Worm (Caenorhabditis elegans) whole organism, L4 larva: ENCODE measurements around the gene Y75B12B.3.

Experiments
- D1046.2 ChIP-seq: fragments of 200-800 bp; sonication (Bioruptor generic); IDR thresholded peaks from 2 replicates; pipeline ENCODE4 v1.3.6; 2022; ENCODE audit warnings: missing genetic modification characterization, missing compliant biosample characterization
- F10B5.3 ChIP-seq: sonication (generic microtip); optimal IDR thresholded peaks from 2 replicates; lab custom pipeline; 2016; ENCODE audit warnings: mild to moderate bottlenecking, missing genetic modification characterization, missing compliant biosample characterization
- F26F4.8 ChIP-seq: fragments of 200-800 bp; sonication (Bioruptor generic); conservative IDR thresholded peaks from 2 replicates; pipeline ENCODE4 v1.3.6; 2022; ENCODE audit warnings: missing genetic modification characterization, missing compliant biosample characterization
- F37D6.2 ChIP-seq: sonication (generic microtip); optimal IDR thresholded peaks from 2 replicates; lab custom pipeline; 2016; ENCODE audit warnings: mild to moderate bottlenecking, missing genetic modification characterization, missing compliant biosample characterization
- R02D3.7 ChIP-seq: fragments of 150-350 bp; sonication (generic microtip); optimal IDR thresholded peaks from 3 replicates; lab custom pipeline; 2014; ENCODE audit warnings: missing biosample characterization, missing genetic modification characterization
- Y105C5A.15 ChIP-seq: fragments of 200-800 bp; sonication (Bioruptor generic); IDR thresholded peaks from 2 replicates; pipeline ENCODE4 v1.3.6; 2022; ENCODE audit warnings: missing genetic modification characterization, missing compliant biosample characterization
- Y48G9A.11 ChIP-seq: fragments of 200-800 bp; sonication (Bioruptor generic); IDR thresholded peaks from 2 replicates; pipeline ENCODE4 v1.3.6; 2022; ENCODE audit warnings: missing genetic modification reagents, missing genetic modification characterization, missing compliant biosample characterization
- Y75B8A.6 ChIP-seq: fragments of 200-800 bp; sonication (Bioruptor generic); IDR thresholded peaks from 2 replicates; pipeline ENCODE4 v1.3.6; 2022; ENCODE audit warnings: missing genetic modification reagents, missing genetic modification characterization, missing compliant biosample characterization
- ama-1 ChIP-seq: fragments of 150-350 bp; optimal IDR thresholded peaks from 2 replicates; lab custom pipeline; 2014; ENCODE audit warnings: inconsistent platforms, mixed read lengths
- ceh-20 ChIP-seq: fragments of 200-800 bp; sonication (Bioruptor generic); IDR thresholded peaks from 2 replicates; pipeline ENCODE4 v1.3.6; 2022; ENCODE audit warnings: missing genetic modification reagents, missing genetic modification characterization, missing compliant biosample characterization
- ceh-32 ChIP-seq: sonication (generic microtip); optimal IDR thresholded peaks from 2 replicates; lab custom pipeline; 2016; ENCODE audit warnings: mild to moderate bottlenecking, missing genetic modification characterization, missing compliant biosample characterization; ENCODE audit not compliant: poor library complexity
- ceh-62 ChIP-seq: sonication (generic microtip); optimal IDR thresholded peaks from 2 replicates; lab custom pipeline; 2017; ENCODE audit warnings: missing biosample characterization, missing genetic modification characterization
- ceh-82 ChIP-seq: sonication (generic microtip); optimal IDR thresholded peaks from 2 replicates; lab custom pipeline; 2017; ENCODE audit warnings: missing biosample characterization, missing genetic modification characterization
- daf-12 ChIP-seq: fragments of 150-350 bp; optimal IDR thresholded peaks from 2 replicates; lab custom pipeline; 2014; ENCODE audit warnings: missing biosample characterization, missing genetic modification reagents, missing genetic modification characterization
- dmd-6 ChIP-seq: fragments of 200-800 bp; sonication (Bioruptor generic); IDR thresholded peaks from 2 replicates; pipeline ENCODE4 v1.3.6; 2022; ENCODE audit warnings: missing genetic modification reagents, missing genetic modification characterization, missing compliant biosample characterization
- dmd-8 ChIP-seq: fragments of 200-800 bp; sonication (Bioruptor generic); IDR thresholded peaks from 2 replicates; pipeline ENCODE4 v1.3.6; 2022; ENCODE audit warnings: missing genetic modification characterization, missing compliant biosample characterization
- dmd-9 ChIP-seq: fragments of 200-800 bp; sonication (Bioruptor generic); IDR thresholded peaks from 2 replicates; pipeline ENCODE4 v1.3.6; 2022; ENCODE audit warnings: missing genetic modification reagents, missing genetic modification characterization, missing compliant biosample characterization
- dpl-1 ChIP-seq: fragments of 150-350 bp; optimal IDR thresholded peaks from 2 replicates; lab custom pipeline; 2014; ENCODE audit warnings: missing biosample characterization, missing genetic modification reagents, missing genetic modification characterization
- egl-27 ChIP-seq: sonication (generic microtip); optimal IDR thresholded peaks from 3 replicates; lab custom pipeline; 2017; ENCODE audit warnings: missing biosample characterization, missing genetic modification reagents, missing genetic modification characterization
- egl-43 ChIP-seq: fragments of 200-800 bp; sonication (Bioruptor generic); IDR thresholded peaks from 2 replicates; pipeline ENCODE4 v1.3.6; 2022; ENCODE audit warnings: missing genetic modification reagents, missing genetic modification characterization, missing compliant biosample characterization
- fkh-10 ChIP-seq: fragments of 150-350 bp; optimal IDR thresholded peaks from 2 replicates; lab custom pipeline; 2014; ENCODE audit warnings: missing biosample characterization, missing genetic modification reagents, missing genetic modification characterization
- gei-8 ChIP-seq: fragments of 200-800 bp; sonication (Bioruptor generic); optimal IDR thresholded peaks from 2 replicates; lab custom pipeline; 2018; ENCODE audit warnings: mild to moderate bottlenecking, missing genetic modification characterization, missing compliant biosample characterization
- hif-1 ChIP-seq, 2 experiments: sonication (generic microtip); optimal IDR thresholded peaks; 2 replicates each; lab custom pipeline; 2016 to 2017; ENCODE audit warnings: missing compliant biosample characterization in 2 of 2, missing genetic modification characterization in 2 of 2, missing genetic modification reagents in 2 of 2, missing genotype in 2 of 2, mild to moderate bottlenecking in 1 of 2
- hlh-11 ChIP-seq: fragments of 200-800 bp; sonication (Bioruptor generic); optimal IDR thresholded peaks from 2 replicates; lab custom pipeline; 2018; ENCODE audit warnings: mild to moderate bottlenecking, missing genetic modification characterization, missing compliant biosample characterization
- hlh-30 ChIP-seq: sonication (generic microtip); optimal IDR thresholded peaks from 2 replicates; lab custom pipeline; 2017; ENCODE audit warnings: antibody characterized with exemption, mild to moderate bottlenecking, missing genetic modification characterization, missing compliant biosample characterization; ENCODE audit not compliant: insufficient read depth
- lin-38 ChIP-seq: fragments of 200-800 bp; sonication (Bioruptor generic); IDR thresholded peaks from 2 replicates; pipeline ENCODE4 v1.3.6; 2022; ENCODE audit warnings: missing genetic modification reagents, missing genetic modification characterization, missing compliant biosample characterization
- lin-39 ChIP-seq: fragments of 150-350 bp; optimal IDR thresholded peaks from 2 replicates; lab custom pipeline; 2014; ENCODE audit warnings: missing biosample characterization, missing genetic modification reagents, missing genetic modification characterization
- lsy-2 ChIP-seq, 2 experiments: fragments of 150-350 bp in 1 of 2; sonication (generic microtip) in 1 of 2; optimal IDR thresholded peaks; 2 replicates each; lab custom pipeline; 2014 to 2017; ENCODE audit warnings: missing biosample characterization in 2 of 2, missing genetic modification characterization in 2 of 2
- madf-9 ChIP-seq: fragments of 200-800 bp; sonication (Bioruptor generic); conservative IDR thresholded peaks from 2 replicates; pipeline ENCODE4 v1.3.6; 2022; ENCODE audit warnings: missing genetic modification reagents, missing genetic modification characterization, missing compliant biosample characterization
- mdl-1 ChIP-seq, 2 experiments: fragments of 150-350 bp in 1 of 2; sonication (generic microtip) in 1 of 2; optimal IDR thresholded peaks; 2 replicates each; lab custom pipeline; 2014 to 2017; ENCODE audit warnings: missing biosample characterization in 2 of 2, missing genetic modification characterization in 2 of 2
- mdt-29 ChIP-seq: fragments of 200-800 bp; sonication (Bioruptor generic); IDR thresholded peaks from 2 replicates; pipeline ENCODE4 v1.3.6; 2022; ENCODE audit warnings: missing genetic modification reagents, missing genetic modification characterization, missing compliant biosample characterization
- nhr-10 ChIP-seq: fragments of 150-350 bp; optimal IDR thresholded peaks from 2 replicates; lab custom pipeline; 2014; ENCODE audit warnings: missing biosample characterization, missing genetic modification characterization
- nhr-102 ChIP-seq: sonication (generic microtip); optimal IDR thresholded peaks from 2 replicates; lab custom pipeline; 2016; ENCODE audit warnings: mild to moderate bottlenecking, missing genetic modification characterization, moderate library complexity, missing compliant biosample characterization
- nhr-111 ChIP-seq: fragments of 200-800 bp; sonication (Bioruptor generic); optimal IDR thresholded peaks from 2 replicates; lab custom pipeline; 2018; ENCODE audit warnings: mild to moderate bottlenecking, missing genetic modification characterization, missing compliant biosample characterization
- nhr-25 ChIP-seq: sonication (generic microtip); optimal IDR thresholded peaks from 2 replicates; lab custom pipeline; 2017; ENCODE audit warnings: missing genetic modification characterization, mild to moderate bottlenecking, missing compliant biosample characterization, antibody characterized with exemption, moderate library complexity, borderline replicate concordance; ENCODE audit not compliant: insufficient read depth
- nhr-28 ChIP-seq: fragments of 150-350 bp; optimal IDR thresholded peaks from 2 replicates; lab custom pipeline; 2014; ENCODE audit warnings: missing biosample characterization, missing genetic modification characterization
- nhr-42 ChIP-seq: fragments of 200-800 bp; sonication (Bioruptor generic); IDR thresholded peaks from 2 replicates; pipeline ENCODE4 v1.3.6; 2022; ENCODE audit warnings: missing genetic modification characterization, missing compliant biosample characterization
- nhr-6 ChIP-seq: fragments of 150-350 bp; optimal IDR thresholded peaks from 2 replicates; lab custom pipeline; 2014; ENCODE audit warnings: missing biosample characterization, missing genetic modification characterization
- pqm-1 ChIP-seq: sonication (generic microtip); optimal IDR thresholded peaks from 2 replicates; lab custom pipeline; 2017; ENCODE audit warnings: missing biosample characterization, missing genetic modification characterization
- saeg-2 ChIP-seq: fragments of 200-800 bp; sonication (Bioruptor generic); IDR thresholded peaks from 2 replicates; pipeline ENCODE4 v1.3.6; 2022; ENCODE audit warnings: missing genetic modification reagents, missing genetic modification characterization, missing compliant biosample characterization
- spr-1 ChIP-seq: sonication (generic microtip); optimal IDR thresholded peaks from 2 replicates; lab custom pipeline; 2016; ENCODE audit warnings: mild to moderate bottlenecking, missing genetic modification characterization, missing compliant biosample characterization
- tra-1 ChIP-seq: fragments of 200-800 bp; sonication (Bioruptor generic); IDR thresholded peaks from 2 replicates; pipeline ENCODE4 v1.3.6; 2022; ENCODE audit warnings: missing genetic modification reagents, missing genetic modification characterization, missing compliant biosample characterization
- zag-1 ChIP-seq: fragments of 150-350 bp; optimal IDR thresholded peaks from 2 replicates; lab custom pipeline; 2014; ENCODE audit warnings: missing biosample characterization, missing genetic modification characterization
- zfp-3 ChIP-seq: fragments of 200-800 bp; sonication (Bioruptor generic); conservative IDR thresholded peaks from 2 replicates; pipeline ENCODE4 v1.3.6; 2022; ENCODE audit warnings: missing genetic modification reagents, missing genetic modification characterization, missing compliant biosample characterization
- zip-11 ChIP-seq: fragments of 200-800 bp; sonication (Bioruptor generic); IDR thresholded peaks from 2 replicates; pipeline ENCODE4 v1.3.6; 2022; ENCODE audit warnings: missing genetic modification characterization, missing compliant biosample characterization
- zip-2 ChIP-seq: fragments of 150-350 bp; optimal IDR thresholded peaks from 2 replicates; lab custom pipeline; 2014; ENCODE audit warnings: missing biosample characterization, missing genetic modification characterization
- ztf-11 ChIP-seq: fragments of 150-350 bp; optimal IDR thresholded peaks from 2 replicates; lab custom pipeline; 2014; ENCODE audit warnings: missing biosample characterization, missing genetic modification characterization

The Y75B12B.3 gene

DNA sequence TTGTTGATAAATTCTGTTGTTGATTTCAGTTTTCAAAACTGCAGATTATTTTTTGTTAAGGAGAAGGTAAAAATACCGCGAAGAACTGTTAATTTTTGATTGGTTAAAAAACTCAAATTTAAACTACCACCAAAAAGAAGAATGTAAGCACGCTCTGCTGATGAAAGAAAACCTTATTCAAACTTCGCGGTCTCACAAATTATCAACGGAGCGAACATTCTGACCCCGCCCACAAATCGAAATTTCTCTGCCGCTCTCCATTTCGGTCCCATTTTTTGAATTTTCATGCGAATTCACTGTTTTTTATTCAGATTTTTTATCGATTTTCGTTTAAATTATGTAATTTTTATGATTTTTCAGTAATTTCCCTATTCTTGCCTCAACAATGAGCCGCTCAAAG, 3.5 kb upstream of the Y75B12B.3 start, which contains the start of gene cyn-3 (continued):
- TF ChIP-seq fkh-10 (GFP tag; lab: Kevin White, UChicago) (peak; percentile 81), nhr-25 (tag; lab: Kevin White, UChicago) (peak; percentile 28), nhr-42 (no peak), D1046.2 (no peak), daf-12 (tag; lab: Kevin White, UChicago) (no peak), spr-1 (no peak), nhr-111 (GFP tag; lab: Kevin White, UChicago) (no peak), gei-8 (GFP tag; lab: Kevin White, UChicago) (no peak), F37D6.2 (tag; lab: Kevin White, UChicago) (peak; percentile 45), tra-1 (GFP tag; lab: Robert Waterston, UW) (no peak), ama-1 (lab: Kevin White, UChicago) (peak; percentile 2), ceh-82 (tag; lab: Kevin White, UChicago) (no peak), lin-39 (no peak), zfp-3 (GFP tag; lab: Robert Waterston, UW) (no peak), nhr-102 (tag; lab: Kevin White, UChicago) (peak; percentile 41), ceh-20 (no peak), lsy-2 (tag; optimal IDR thresholded peaks at IDR 0.05; lab: Kevin White, UChicago) (peak; percentile 32 to 94), dpl-1 (GFP tag; lab: Kevin White, UChicago) (peak; percentile 99), F10B5.3 (tag; lab: Kevin White, UChicago) (no peak), zip-11 (GFP tag; lab: Robert Waterston, UW) (no peak), nhr-10 (tag; lab: Kevin White, UChicago) (no peak), dmd-8 (GFP tag; lab: Robert Waterston, UW) (no peak)

DNA sequence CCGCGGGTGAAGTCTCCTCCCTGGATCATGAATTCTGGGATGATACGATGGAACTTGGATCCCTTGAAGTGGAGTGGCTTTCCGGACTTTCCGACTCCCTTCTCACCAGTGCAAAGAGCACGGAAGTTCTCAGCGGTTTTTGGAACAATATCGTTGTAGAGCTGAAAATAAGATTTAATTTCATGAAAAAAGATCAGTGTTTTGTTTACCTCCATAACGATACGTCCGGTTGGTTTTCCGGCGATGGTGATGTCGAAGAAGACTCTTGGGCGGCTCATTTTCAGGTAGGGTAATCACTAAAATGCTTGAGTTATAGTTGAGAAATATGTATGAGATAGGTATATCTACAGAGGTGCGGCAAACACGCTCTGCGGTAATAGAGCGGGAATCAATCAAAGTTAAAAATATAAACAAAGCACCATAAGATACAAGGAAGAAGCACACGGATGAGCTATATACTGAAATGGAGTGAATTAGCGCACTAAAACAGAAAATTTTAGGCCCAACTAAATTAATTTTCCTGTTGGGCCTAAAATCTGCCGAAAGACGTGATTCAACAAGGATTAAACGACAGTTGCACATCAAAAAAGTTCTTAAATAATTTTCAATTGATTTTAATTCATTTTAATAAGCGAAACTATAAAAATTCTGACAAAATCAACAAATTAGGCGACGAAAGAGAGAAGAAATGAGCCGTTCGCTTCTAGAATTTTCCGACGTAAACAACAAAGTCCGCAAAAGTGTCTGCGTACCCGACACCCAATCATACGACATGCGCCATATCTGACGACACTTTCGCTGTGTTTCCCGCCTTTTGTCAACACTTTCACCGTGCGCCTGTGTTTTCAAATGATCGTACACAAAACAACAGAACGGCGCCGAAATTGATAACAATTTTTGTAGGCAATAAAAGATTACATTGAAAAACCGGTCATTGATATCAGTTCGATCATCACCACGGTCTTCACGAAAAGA, 1.3 kb upstream of the Y75B12B.3 start, which contains the start of the genes cyn-7 and bath-36:
Gene cyn-7 (minus strand): TSS at position 296 of the 975 bp plus-strand sequence.
Gene bath-36 (plus strand): TSS at position 806 of the 975 bp plus-strand sequence.
- no peak for TF ChIP-seq Y105C5A.15 (GFP tag; lab: Robert Waterston, UW)
- peak; percentile 75 for TF ChIP-seq dmd-6 (GFP tag; lab: Robert Waterston, UW)
- peak; percentile 51; the same call in 1 of the 2 replicates for TF ChIP-seq tra-1 (GFP tag; lab: Robert Waterston, UW)
- no peak for TF ChIP-seq ceh-20
- TF ChIP-seq hlh-30 (tag; lab: Kevin White, UChicago) = peak; percentile 20
- TF ChIP-seq R02D3.7 = no peak
- TF ChIP-seq D1046.2 = no peak
- TF ChIP-seq ceh-62 (tag; lab: Kevin White, UChicago) = no peak
- no peak for TF ChIP-seq zag-1 (tag; lab: Kevin White, UChicago)
- TF ChIP-seq nhr-6 = peak; percentile 74
- TF ChIP-seq mdt-29 = peak; percentile 71; the same call in 1 of the 2 replicates
- peak; percentile 81 for TF ChIP-seq dpl-1 (GFP tag; lab: Kevin White, UChicago)
- TF ChIP-seq ztf-11 (tag; lab: Kevin White, UChicago) = no peak
- peak; percentile 94 for TF ChIP-seq hlh-11
- no peak for TF ChIP-seq F26F4.8 (GFP tag; lab: Robert Waterston, UW)
- TF ChIP-seq ceh-32 (tag; lab: Kevin White, UChicago) = no peak
- TF ChIP-seq dmd-9 (GFP tag; lab: Robert Waterston, UW) = no peak
- peak in 1 of 2 experiments; percentile 29 for TF ChIP-seq hif-1 (tag; optimal IDR thresholded peaks at IDR 0.05; lab: Kevin White, UChicago)
- TF ChIP-seq Y75B8A.6 = no peak
- peak; percentile 18 for TF ChIP-seq zip-2 (tag; lab: Kevin White, UChicago)
- peak; percentile 22 for TF ChIP-seq spr-1
- TF ChIP-seq nhr-28 (tag; lab: Kevin White, UChicago) = peak; percentile 97
- no peak for TF ChIP-seq egl-27 (tag; lab: Kevin White, UChicago)
- no peak for TF ChIP-seq F10B5.3 (tag; lab: Kevin White, UChicago)
- TF ChIP-seq egl-43 (GFP tag; lab: Robert Waterston, UW) = no peak
- TF ChIP-seq nhr-10 (tag; lab: Kevin White, UChicago) = no peak
- peak; percentile 88 for TF ChIP-seq lin-38 (GFP tag; lab: Robert Waterston, UW)
- TF ChIP-seq zip-11 (GFP tag; lab: Robert Waterston, UW) = no peak
- TF ChIP-seq madf-9 = no peak
- peak; percentile 51 for TF ChIP-seq pqm-1
- no peak for TF ChIP-seq Y48G9A.11 (GFP tag; lab: Robert Waterston, UW)
- TF ChIP-seq saeg-2 = no peak
- TF ChIP-seq mdl-1 (tag; optimal IDR thresholded peaks at IDR 0.05; lab: Kevin White, UChicago) = peak in 1 of 2 experiments; percentile 55
